Worm (Caenorhabditis elegans) whole organism, L4 larva: ENCODE measurements around the gene F59E12.15.

Experiments
- F10B5.3 ChIP-seq: sonication (generic microtip); optimal IDR thresholded peaks from 2 replicates; lab custom pipeline; 2016; ENCODE audit warnings: mild to moderate bottlenecking, missing genetic modification characterization, missing compliant biosample characterization
- F26F4.8 ChIP-seq: fragments of 200-800 bp; sonication (Bioruptor generic); conservative IDR thresholded peaks from 2 replicates; pipeline ENCODE4 v1.3.6; 2022; ENCODE audit warnings: missing genetic modification characterization, missing compliant biosample characterization
- F37D6.2 ChIP-seq: sonication (generic microtip); optimal IDR thresholded peaks from 2 replicates; lab custom pipeline; 2016; ENCODE audit warnings: mild to moderate bottlenecking, missing genetic modification characterization, missing compliant biosample characterization
- T20F7.1 ChIP-seq: fragments of 200-800 bp; sonication (Bioruptor generic); optimal IDR thresholded peaks from 2 replicates; lab custom pipeline; 2018; ENCODE audit warnings: mild to moderate bottlenecking, missing genetic modification characterization, missing compliant biosample characterization
- Y48G9A.11 ChIP-seq: fragments of 200-800 bp; sonication (Bioruptor generic); IDR thresholded peaks from 2 replicates; pipeline ENCODE4 v1.3.6; 2022; ENCODE audit warnings: missing genetic modification reagents, missing genetic modification characterization, missing compliant biosample characterization
- Y75B8A.6 ChIP-seq: fragments of 200-800 bp; sonication (Bioruptor generic); IDR thresholded peaks from 2 replicates; pipeline ENCODE4 v1.3.6; 2022; ENCODE audit warnings: missing genetic modification reagents, missing genetic modification characterization, missing compliant biosample characterization
- ZK337.2 ChIP-seq: fragments of 200-800 bp; sonication (Bioruptor generic); IDR thresholded peaks from 2 replicates; pipeline ENCODE4 v1.3.6; 2022; ENCODE audit warnings: missing genetic modification reagents, missing genetic modification characterization, missing compliant biosample characterization
- aha-1 ChIP-seq: fragments of 150-350 bp; peaks from one replicate; lab custom pipeline; 2014; ENCODE audit warnings: missing biosample characterization, missing genetic modification characterization
- arid-1 ChIP-seq: fragments of 200-800 bp; sonication (Bioruptor generic); conservative IDR thresholded peaks from 2 replicates; pipeline ENCODE4 v1.3.6; 2022; ENCODE audit warnings: missing genetic modification reagents, missing genetic modification characterization, missing compliant biosample characterization
- attf-4 ChIP-seq: sonication (generic microtip); optimal IDR thresholded peaks from 3 replicates; lab custom pipeline; 2017; ENCODE audit warnings: missing biosample characterization, missing genetic modification characterization
- ceh-20 ChIP-seq: fragments of 200-800 bp; sonication (Bioruptor generic); IDR thresholded peaks from 2 replicates; pipeline ENCODE4 v1.3.6; 2022; ENCODE audit warnings: missing genetic modification reagents, missing genetic modification characterization, missing compliant biosample characterization
- ceh-32 ChIP-seq: sonication (generic microtip); optimal IDR thresholded peaks from 2 replicates; lab custom pipeline; 2016; ENCODE audit warnings: mild to moderate bottlenecking, missing genetic modification characterization, missing compliant biosample characterization; ENCODE audit not compliant: poor library complexity
- ceh-62 ChIP-seq: sonication (generic microtip); optimal IDR thresholded peaks from 2 replicates; lab custom pipeline; 2017; ENCODE audit warnings: missing biosample characterization, missing genetic modification characterization
- ceh-82 ChIP-seq: sonication (generic microtip); optimal IDR thresholded peaks from 2 replicates; lab custom pipeline; 2017; ENCODE audit warnings: missing biosample characterization, missing genetic modification characterization
- ctbp-1 ChIP-seq: fragments of 200-800 bp; sonication (Bioruptor generic); IDR thresholded peaks from 2 replicates; pipeline ENCODE4 v1.3.6; 2022; ENCODE audit warnings: missing genetic modification reagents, missing genetic modification characterization, missing compliant biosample characterization
- daf-12 ChIP-seq: fragments of 150-350 bp; optimal IDR thresholded peaks from 2 replicates; lab custom pipeline; 2014; ENCODE audit warnings: missing biosample characterization, missing genetic modification reagents, missing genetic modification characterization
- dmd-6 ChIP-seq: fragments of 200-800 bp; sonication (Bioruptor generic); IDR thresholded peaks from 2 replicates; pipeline ENCODE4 v1.3.6; 2022; ENCODE audit warnings: missing genetic modification reagents, missing genetic modification characterization, missing compliant biosample characterization
- dpl-1 ChIP-seq: fragments of 150-350 bp; optimal IDR thresholded peaks from 2 replicates; lab custom pipeline; 2014; ENCODE audit warnings: missing biosample characterization, missing genetic modification reagents, missing genetic modification characterization
- dve-1 ChIP-seq: sonication (generic microtip); optimal IDR thresholded peaks from 2 replicates; lab custom pipeline; 2017; ENCODE audit warnings: antibody characterized with exemption, mild to moderate bottlenecking, missing genetic modification characterization, missing compliant biosample characterization; ENCODE audit not compliant: insufficient read depth
- egl-27 ChIP-seq: sonication (generic microtip); optimal IDR thresholded peaks from 3 replicates; lab custom pipeline; 2017; ENCODE audit warnings: missing biosample characterization, missing genetic modification reagents, missing genetic modification characterization
- fkh-10 ChIP-seq: fragments of 150-350 bp; optimal IDR thresholded peaks from 2 replicates; lab custom pipeline; 2014; ENCODE audit warnings: missing biosample characterization, missing genetic modification reagents, missing genetic modification characterization
- hif-1 ChIP-seq, 2 experiments: sonication (generic microtip); optimal IDR thresholded peaks; 2 replicates each; lab custom pipeline; 2016 to 2017; ENCODE audit warnings: missing compliant biosample characterization in 2 of 2, missing genetic modification characterization in 2 of 2, missing genetic modification reagents in 2 of 2, missing genotype in 2 of 2, mild to moderate bottlenecking in 1 of 2
- hlh-11 ChIP-seq: fragments of 200-800 bp; sonication (Bioruptor generic); optimal IDR thresholded peaks from 2 replicates; lab custom pipeline; 2018; ENCODE audit warnings: mild to moderate bottlenecking, missing genetic modification characterization, missing compliant biosample characterization
- hlh-30 ChIP-seq: sonication (generic microtip); optimal IDR thresholded peaks from 2 replicates; lab custom pipeline; 2017; ENCODE audit warnings: antibody characterized with exemption, mild to moderate bottlenecking, missing genetic modification characterization, missing compliant biosample characterization; ENCODE audit not compliant: insufficient read depth
- hmg-1.1 ChIP-seq: fragments of 200-800 bp; sonication (Bioruptor generic); IDR thresholded peaks from 2 replicates; pipeline ENCODE4 v1.3.6; 2022; ENCODE audit warnings: missing genetic modification reagents, missing genetic modification characterization, missing compliant biosample characterization
- jun-1 ChIP-seq: fragments of 150-350 bp; optimal IDR thresholded peaks from 2 replicates; lab custom pipeline; 2014; ENCODE audit warnings: missing biosample characterization, missing genetic modification reagents, missing genetic modification characterization
- lin-15B ChIP-seq: fragments of 150-350 bp; sonication (generic microtip); optimal IDR thresholded peaks from 3 replicates; lab custom pipeline; 2014; ENCODE audit warnings: missing biosample characterization, missing genetic modification characterization
- lir-3 ChIP-seq: sonication (generic microtip); optimal IDR thresholded peaks from 2 replicates; lab custom pipeline; 2016; ENCODE audit warnings: mild to moderate bottlenecking, missing genetic modification characterization, missing compliant biosample characterization
- lsy-2 ChIP-seq, 2 experiments: fragments of 150-350 bp in 1 of 2; sonication (generic microtip) in 1 of 2; optimal IDR thresholded peaks; 2 replicates each; lab custom pipeline; 2014 to 2017; ENCODE audit warnings: missing biosample characterization in 2 of 2, missing genetic modification characterization in 2 of 2
- madf-5 ChIP-seq, 2 experiments: fragments of 200-800 bp; sonication (Bioruptor generic); IDR thresholded peaks; 2 replicates each; pipeline ENCODE4 v1.3.6; 2022; ENCODE audit warnings: missing compliant biosample characterization in 2 of 2, missing genetic modification characterization in 2 of 2
- madf-9 ChIP-seq: fragments of 200-800 bp; sonication (Bioruptor generic); conservative IDR thresholded peaks from 2 replicates; pipeline ENCODE4 v1.3.6; 2022; ENCODE audit warnings: missing genetic modification reagents, missing genetic modification characterization, missing compliant biosample characterization
- mdl-1 ChIP-seq, 2 experiments: fragments of 150-350 bp in 1 of 2; sonication (generic microtip) in 1 of 2; optimal IDR thresholded peaks; 2 replicates each; lab custom pipeline; 2014 to 2017; ENCODE audit warnings: missing biosample characterization in 2 of 2, missing genetic modification characterization in 2 of 2
- mep-1 ChIP-seq: fragments of 150-350 bp; sonication (generic microtip); optimal IDR thresholded peaks from 3 replicates; lab custom pipeline; 2014; ENCODE audit warnings: missing biosample characterization, missing genetic modification characterization
- mxl-2 ChIP-seq: fragments of 200-800 bp; sonication (Bioruptor generic); conservative IDR thresholded peaks from 2 replicates; pipeline ENCODE4 v1.3.6; 2022; ENCODE audit warnings: missing genetic modification reagents, missing genetic modification characterization, missing compliant biosample characterization
- nhr-102 ChIP-seq: sonication (generic microtip); optimal IDR thresholded peaks from 2 replicates; lab custom pipeline; 2016; ENCODE audit warnings: mild to moderate bottlenecking, missing genetic modification characterization, moderate library complexity, missing compliant biosample characterization
- nhr-11 ChIP-seq: fragments of 150-350 bp; optimal IDR thresholded peaks from 2 replicates; lab custom pipeline; 2014; ENCODE audit warnings: missing biosample characterization, missing genetic modification characterization
- nhr-237 ChIP-seq: sonication (generic microtip); optimal IDR thresholded peaks from 2 replicates; lab custom pipeline; 2017; ENCODE audit warnings: missing biosample characterization, missing genetic modification characterization
- nhr-28 ChIP-seq: fragments of 150-350 bp; optimal IDR thresholded peaks from 2 replicates; lab custom pipeline; 2014; ENCODE audit warnings: missing biosample characterization, missing genetic modification characterization
- nhr-77 ChIP-seq: fragments of 150-350 bp; optimal IDR thresholded peaks from 2 replicates; lab custom pipeline; 2014; ENCODE audit warnings: missing biosample characterization, missing genetic modification characterization
- php-3 ChIP-seq: fragments of 200-800 bp; sonication (Bioruptor generic); IDR thresholded peaks from 2 replicates; pipeline ENCODE4 v1.3.6; 2022; ENCODE audit warnings: missing genetic modification reagents, missing genetic modification characterization, missing compliant biosample characterization
- rbr-2 ChIP-seq: sonication (generic microtip); optimal IDR thresholded peaks from 2 replicates; lab custom pipeline; 2016; ENCODE audit warnings: missing genotype, missing genetic modification characterization, missing compliant biosample characterization
- saeg-2 ChIP-seq: fragments of 200-800 bp; sonication (Bioruptor generic); IDR thresholded peaks from 2 replicates; pipeline ENCODE4 v1.3.6; 2022; ENCODE audit warnings: missing genetic modification reagents, missing genetic modification characterization, missing compliant biosample characterization
- set-16 ChIP-seq: fragments of 200-800 bp; sonication (Bioruptor generic); IDR thresholded peaks from 2 replicates; pipeline ENCODE4 v1.3.6; 2022; ENCODE audit warnings: missing genetic modification reagents, missing genetic modification characterization, missing compliant biosample characterization
- snpc-1.2 ChIP-seq: fragments of 200-800 bp; sonication (Bioruptor generic); IDR thresholded peaks from 2 replicates; pipeline ENCODE4 v1.3.6; 2022; ENCODE audit warnings: missing genetic modification reagents, missing genetic modification characterization, missing compliant biosample characterization
- tag-97 ChIP-seq: fragments of 200-800 bp; sonication (Bioruptor generic); IDR thresholded peaks from 2 replicates; pipeline ENCODE4 v1.3.6; 2022; ENCODE audit warnings: missing genetic modification characterization, missing compliant biosample characterization
- tra-1 ChIP-seq: fragments of 200-800 bp; sonication (Bioruptor generic); IDR thresholded peaks from 2 replicates; pipeline ENCODE4 v1.3.6; 2022; ENCODE audit warnings: missing genetic modification reagents, missing genetic modification characterization, missing compliant biosample characterization
- unc-62 ChIP-seq, 3 experiments: fragments of 150-350 bp in 1 of 3; sonication (generic microtip); optimal IDR thresholded peaks in 2 of 3; peaks in 1 of 3; 1 replicate in 1 of 3; 2 replicates in 2 of 3; lab custom pipeline; 2014 to 2017; ENCODE audit warnings: missing biosample characterization in 3 of 3, missing genetic modification characterization in 3 of 3, missing genetic modification reagents in 3 of 3, missing genotype in 1 of 3
- zag-1 ChIP-seq: fragments of 150-350 bp; optimal IDR thresholded peaks from 2 replicates; lab custom pipeline; 2014; ENCODE audit warnings: missing biosample characterization, missing genetic modification characterization
- zip-2 ChIP-seq: fragments of 150-350 bp; optimal IDR thresholded peaks from 2 replicates; lab custom pipeline; 2014; ENCODE audit warnings: missing biosample characterization, missing genetic modification characterization
- ztf-11 ChIP-seq: fragments of 150-350 bp; optimal IDR thresholded peaks from 2 replicates; lab custom pipeline; 2014; ENCODE audit warnings: missing biosample characterization, missing genetic modification characterization

The F59E12.15 gene

ce11 chrII:5649236-5650004, 21.2 kb upstream of the F59E12.15 start, which contains the start of the genes sam-4, F59E12.17 and zyg-1 (continued):
- TF ChIP-seq Y75B8A.6 (no peak), zag-1 (no peak), F37D6.2 (no peak), mxl-2 (GFP tag; lab: Robert Waterston, UW) (no peak), fkh-10 (GFP tag; lab: Kevin White, UChicago) (peak; percentile 13), ceh-32 (tag; lab: Kevin White, UChicago) (no peak), madf-9 (no peak), set-16 (GFP tag; lab: Robert Waterston, UW) (no peak), unc-62 (GFP tag; optimal IDR thresholded peaks at IDR 0.05 in 1 of 2; lab: Kevin White, UChicago) (peak in 1 of 2 experiments; percentile 52), unc-62 (tag; optimal IDR thresholded peaks at IDR 0.05; lab: Kevin White, UChicago) (no peak), zip-2 (tag; lab: Kevin White, UChicago) (no peak), daf-12 (no peak), saeg-2 (GFP tag; lab: Robert Waterston, UW) (no peak), php-3 (GFP tag; lab: Robert Waterston, UW) (no peak), ctbp-1 (GFP tag; lab: Robert Waterston, UW) (no peak), T20F7.1 (no peak), rbr-2 (tag; lab: Kevin White, UChicago) (peak; percentile 24), lir-3 (no peak), mep-1 (no peak), nhr-237 (no peak), madf-5 (GFP tag; IDR thresholded peaks at IDR 0.05; lab: Robert Waterston, UW) (no peak), mdl-1 (tag; optimal IDR thresholded peaks at IDR 0.05; lab: Kevin White, UChicago) (peak in 1 of 2 experiments; percentile 9), Y48G9A.11 (peak; percentile 50; the same call in 1 of the 2 replicates), ceh-82 (no peak), snpc-1.2 (GFP tag; lab: Robert Waterston, UW) (no peak), tra-1 (no peak), dve-1 (no peak), aha-1 (tag; lab: Kevin White, UChicago) (peak; percentile 50), nhr-77 (tag; lab: Kevin White, UChicago) (peak; percentile 29), F10B5.3 (tag; lab: Kevin White, UChicago) (no peak), lsy-2 (tag; optimal IDR thresholded peaks at IDR 0.05; lab: Kevin White, UChicago) (peak in 1 of 2 experiments; percentile 81), nhr-11 (no peak), hlh-30 (tag; lab: Kevin White, UChicago) (no peak), dmd-6 (GFP tag; lab: Robert Waterston, UW) (no peak), hlh-11 (peak; percentile 8), nhr-102 (tag; lab: Kevin White, UChicago) (no peak), arid-1 (GFP tag; lab: Robert Waterston, UW) (0 out of 2 replicates have a peak, but pooled peaks have one; percentile 17), hif-1 (tag; optimal IDR thresholded peaks at IDR 0.05; lab: Kevin White, UChicago) (peak in 1 of 2 experiments; percentile 70), jun-1 (tag; lab: Kevin White, UChicago) (no peak), ceh-62 (tag; lab: Kevin White, UChicago) (no peak), attf-4 (tag; lab: Kevin White, UChicago) (no peak), hmg-1.1 (peak; percentile 53), nhr-28 (tag; lab: Kevin White, UChicago) (peak; percentile 52), tag-97 (GFP tag; lab: Robert Waterston, UW) (no peak), egl-27 (tag; lab: Kevin White, UChicago) (no peak), lin-15B (tag; lab: Kevin White, UChicago) (peak; percentile 31), F26F4.8 (no peak), ceh-20 (GFP tag; lab: Robert Waterston, UW) (no peak), dpl-1 (GFP tag; lab: Kevin White, UChicago) (peak; percentile 74), ztf-11 (tag; lab: Kevin White, UChicago) (no peak), ZK337.2 (GFP tag; lab: Robert Waterston, UW) (no peak)
